Worm (Caenorhabditis elegans): ENCODE results near the gene R02E4.3.

The R02E4.3 gene

DNA sequence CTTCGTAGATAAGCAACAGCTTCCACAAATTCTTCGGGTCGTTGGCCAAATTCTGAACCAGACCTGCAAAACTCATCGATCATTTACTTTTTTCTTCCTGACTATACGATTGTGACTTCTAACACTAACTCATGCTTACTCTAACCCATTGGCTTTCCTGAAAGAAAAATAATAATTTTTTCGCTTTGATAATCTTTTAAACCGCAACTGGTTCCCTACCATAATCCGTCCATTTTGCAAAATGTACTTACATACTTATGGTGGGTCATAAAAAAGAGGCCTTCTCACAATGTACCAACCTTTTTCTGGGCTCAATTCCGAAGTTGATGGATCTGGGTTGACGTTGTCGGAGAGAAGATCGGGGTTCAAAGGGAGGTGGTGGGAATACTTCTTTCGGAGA, 6.9 kb downstream of the R02E4.3 start:
- peak; percentile 3 for TF ChIP-seq lin-39 (tag; optimal IDR thresholded peaks at IDR 0.05)
- TF ChIP-seq unc-62 (GFP tag; optimal IDR thresholded peaks at IDR 0.05): no peak
- TF ChIP-seq elt-1 (tag; optimal IDR thresholded peaks at IDR 0.05): peak; percentile 47

DNA sequence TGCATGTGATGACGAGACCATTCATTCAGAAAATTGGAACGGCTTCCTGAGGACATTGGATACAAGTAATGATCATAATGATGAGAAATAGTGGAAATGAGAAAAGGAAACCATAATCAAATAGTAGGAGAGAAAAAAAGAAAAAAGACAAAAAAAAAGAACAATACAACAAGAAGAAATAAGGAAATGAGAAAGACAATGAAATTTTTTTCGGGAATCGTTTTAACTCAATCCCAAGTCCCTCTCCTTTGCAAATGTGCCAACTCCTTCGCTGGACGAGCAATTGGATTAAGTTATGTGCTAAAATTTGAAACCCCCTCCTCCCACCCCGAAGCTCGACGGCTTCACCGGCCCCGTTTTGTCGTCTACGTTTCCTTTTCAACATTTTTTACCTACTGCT, 13.0 kb downstream of the R02E4.3 start:
- TF ChIP-seq skn-1 (tag; optimal IDR thresholded peaks at IDR 0.05) (no peak), fkh-10 (GFP tag; optimal IDR thresholded peaks at IDR 0.05) (peak; percentile 80)

DNA sequence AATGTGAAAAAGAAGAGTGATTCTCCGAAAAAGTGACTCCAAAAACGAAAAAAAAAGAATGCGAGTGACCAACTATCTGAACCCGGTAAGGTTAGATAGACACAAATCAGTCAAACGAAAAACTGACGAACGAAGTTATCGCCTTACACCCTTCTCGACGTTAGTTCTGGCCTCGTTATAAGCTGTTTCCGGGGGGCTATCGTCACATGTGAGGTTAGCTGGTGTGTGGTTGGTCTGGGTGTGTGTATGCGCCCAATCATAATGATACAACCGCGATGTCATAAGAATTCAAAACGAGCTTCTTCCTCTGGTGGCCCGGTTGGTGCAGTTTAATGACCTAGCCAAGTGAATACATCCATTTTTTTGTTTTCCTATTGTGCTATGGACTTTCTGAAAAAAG, 16.4 kb downstream of the R02E4.3 start:
- no peak for TF ChIP-seq mdl-1 (tag; optimal IDR thresholded peaks at IDR 0.05)
- peak; percentile 1 for TF ChIP-seq pqm-1 (tag; optimal IDR thresholded peaks at IDR 0.05)

DNA sequence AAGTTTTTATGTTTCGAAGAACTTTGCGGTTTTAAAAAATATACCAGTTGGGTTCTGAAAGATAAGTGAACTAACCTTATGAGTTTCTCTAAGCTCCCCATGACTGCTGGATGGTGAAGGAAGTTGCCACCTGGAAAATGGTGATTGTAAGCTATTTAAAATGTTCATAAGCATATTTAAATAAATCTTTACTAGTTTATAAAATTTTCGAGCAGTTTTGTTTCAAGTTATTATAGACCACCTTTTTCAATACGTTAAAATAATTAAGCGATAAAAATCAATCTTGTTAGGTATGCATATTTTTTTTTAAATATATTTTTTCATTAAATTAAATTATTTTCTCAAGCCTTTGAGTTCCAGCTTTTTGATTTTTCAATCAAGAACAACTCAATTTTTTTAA, 22.7 kb downstream of the R02E4.3 start, which contains the start of gene T06F4.1:
Gene T06F4.1 (minus strand): TSS at position 101 of the 400 bp plus-strand sequence.
- TF ChIP-seq hmg-11 (tag; optimal IDR thresholded peaks at IDR 0.05) (no peak), lin-39 (tag; optimal IDR thresholded peaks at IDR 0.05) (no peak), nfya-1 (tag; optimal IDR thresholded peaks at IDR 0.05; ENCODE audit: insufficient read depth) (no peak), mdl-1 (tag; optimal IDR thresholded peaks at IDR 0.05) (no peak), snpc-4 (tag; optimal IDR thresholded peaks at IDR 0.05) (no peak), nhr-43 (tag; optimal IDR thresholded peaks at IDR 0.05; ENCODE audit: poor library complexity, severe bottlenecking) (no peak), elt-3 (tag; optimal IDR thresholded peaks at IDR 0.05) (no peak), nhr-76 (tag; optimal IDR thresholded peaks at IDR 0.05) (no peak), pha-4 (tag; optimal IDR thresholded peaks at IDR 0.05) (no peak), lin-15B (tag; optimal IDR thresholded peaks at IDR 0.05) (no peak), ztf-11 (tag; optimal IDR thresholded peaks at IDR 0.05) (no peak), egl-27 (tag; optimal IDR thresholded peaks at IDR 0.05) (no peak), fkh-10 (GFP tag; optimal IDR thresholded peaks at IDR 0.05) (no peak), nhr-25 (tag; optimal IDR thresholded peaks at IDR 0.05) (no peak), ceh-16 (tag; optimal IDR thresholded peaks at IDR 0.05) (no peak), eor-1 (tag; optimal IDR thresholded peaks at IDR 0.05) (no peak)

DNA sequence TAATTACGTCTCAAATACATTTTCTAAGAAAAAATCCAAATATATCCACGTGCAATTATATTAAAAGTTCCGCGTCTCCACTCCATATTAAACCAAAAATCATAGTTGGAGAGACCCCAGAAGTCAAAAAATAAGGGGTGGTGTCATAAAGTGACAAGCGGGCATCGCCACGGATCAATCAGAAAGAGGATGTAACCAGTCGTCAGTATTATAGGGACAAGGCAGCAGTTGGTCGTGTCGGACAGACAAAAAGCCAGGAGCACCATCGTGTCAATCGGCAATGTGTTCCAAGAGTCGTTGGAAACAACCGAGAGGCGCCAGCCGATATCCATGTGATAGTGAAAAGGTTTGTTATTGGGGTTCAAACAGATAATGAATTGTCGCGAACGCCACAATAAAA, 26.0 kb downstream of the R02E4.3 start:
- TF ChIP-seq egl-5 (tag; optimal IDR thresholded peaks at IDR 0.05) (no peak), unc-62 (GFP tag; optimal IDR thresholded peaks at IDR 0.05) (peak; percentile 66)

DNA sequence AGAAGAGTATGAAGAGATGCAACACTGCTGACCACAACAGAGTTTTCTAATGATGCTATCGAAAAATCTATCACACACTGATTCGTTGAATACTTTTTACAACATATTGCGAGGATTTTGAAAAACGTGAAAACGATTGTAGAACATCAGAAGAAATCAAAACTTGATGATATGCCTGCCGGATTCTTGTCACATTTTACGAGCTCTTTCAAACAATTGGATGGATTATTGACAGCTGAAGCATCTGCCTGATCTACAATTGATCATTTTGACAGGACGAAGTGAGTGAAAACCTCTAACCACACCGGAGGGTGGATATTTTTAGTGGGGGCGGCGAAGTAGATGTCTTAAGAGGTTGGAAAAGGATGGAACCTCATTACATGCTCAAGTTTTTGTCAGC, 29.4 kb downstream of the R02E4.3 start:
- no peak for TF ChIP-seq elt-3 (tag; optimal IDR thresholded peaks at IDR 0.05)
- no peak for TF ChIP-seq elt-1 (tag; optimal IDR thresholded peaks at IDR 0.05)
- TF ChIP-seq sea-2 (GFP tag; optimal IDR thresholded peaks at IDR 0.05): no peak
- no peak for TF ChIP-seq lsy-12 (tag; optimal IDR thresholded peaks at IDR 0.05)
- TF ChIP-seq R02D3.7 (tag; optimal IDR thresholded peaks at IDR 0.05): no peak
- no peak for TF ChIP-seq lin-39 (tag; optimal IDR thresholded peaks at IDR 0.05)
- no peak for TF ChIP-seq skn-1 (tag; optimal IDR thresholded peaks at IDR 0.05)
- no peak for TF ChIP-seq hmg-11 (tag; optimal IDR thresholded peaks at IDR 0.05)
- no peak for TF ChIP-seq jun-1 (tag; optimal IDR thresholded peaks at IDR 0.05)
- TF ChIP-seq ztf-11 (tag; optimal IDR thresholded peaks at IDR 0.05): no peak
- TF ChIP-seq nhr-43 (tag; optimal IDR thresholded peaks at IDR 0.05; ENCODE audit: poor library complexity, severe bottlenecking): no peak
- no peak for TF ChIP-seq eor-1 (tag; optimal IDR thresholded peaks at IDR 0.05)
- TF ChIP-seq ceh-82 (tag; optimal IDR thresholded peaks at IDR 0.05): no peak

DNA sequence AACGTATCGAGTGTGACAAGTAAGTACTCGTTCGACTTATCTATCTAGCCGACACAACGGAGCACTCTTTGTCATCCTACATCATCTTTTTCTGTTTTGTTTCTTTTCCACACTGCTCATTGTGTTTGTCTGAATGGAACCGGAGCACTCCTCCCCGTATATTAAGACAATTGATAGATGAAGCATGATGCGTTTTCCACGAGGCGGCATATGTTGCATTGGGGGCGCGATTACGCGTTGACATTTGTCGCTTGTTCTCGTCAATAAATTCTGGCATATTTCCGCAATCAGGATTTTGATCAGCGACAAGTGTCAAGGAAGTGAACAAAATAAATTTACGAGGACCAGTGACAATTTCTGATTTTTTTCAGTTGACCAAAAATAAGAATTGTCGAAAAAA, 33.7 kb downstream of the R02E4.3 start:
- no peak for TF ChIP-seq sea-2 (GFP tag; optimal IDR thresholded peaks at IDR 0.05)
- TF ChIP-seq nhr-237 (tag; optimal IDR thresholded peaks at IDR 0.05): no peak
- no peak for TF ChIP-seq nhr-76 (tag; optimal IDR thresholded peaks at IDR 0.05)
- TF ChIP-seq nhr-67 (tag; optimal IDR thresholded peaks at IDR 0.05): no peak
- no peak for TF ChIP-seq elt-1 (tag; optimal IDR thresholded peaks at IDR 0.05)
- TF ChIP-seq lsy-12 (tag; optimal IDR thresholded peaks at IDR 0.05): no peak
- TF ChIP-seq nhr-25 (tag; optimal IDR thresholded peaks at IDR 0.05): no peak
- no peak for TF ChIP-seq nhr-28 (tag; optimal IDR thresholded peaks at IDR 0.05)

Data from whole organism, L3 larva.